Worm (Caenorhabditis elegans): ENCODE data around the gene glt-1.

The glt-1 gene

ce11 chrX:3500903-3501302 lies 5.1 kb downstream of the glt-1 start (continued):
- peak; percentile 25 for TF ChIP-seq hlh-30 (tag; optimal IDR thresholded peaks at IDR 0.05; ENCODE audit: insufficient read depth)
- TF ChIP-seq ZK337.2 (GFP tag; IDR thresholded peaks at IDR 0.05) = no peak
- TF ChIP-seq duxl-1 (tag; optimal IDR thresholded peaks at IDR 0.05; ENCODE audit: poor library complexity) = no peak
- TF ChIP-seq Y75B8A.6 (GFP tag; IDR thresholded peaks at IDR 0.05) = no peak
- TF ChIP-seq zip-11 (GFP tag; IDR thresholded peaks at IDR 0.05) = no peak
- TF ChIP-seq nhr-28 (tag; optimal IDR thresholded peaks at IDR 0.05) = peak; percentile 71
- TF ChIP-seq mxl-3 (GFP tag; optimal IDR thresholded peaks at IDR 0.05) = peak; percentile 49
- no peak for TF ChIP-seq ztf-11 (tag; optimal IDR thresholded peaks at IDR 0.05)
- no peak for TF ChIP-seq F10B5.3 (tag; optimal IDR thresholded peaks at IDR 0.05)

ce11 chrX:3503025-3503424 lies 7.2 kb downstream of the glt-1 start:
- peak in 1 of 2 experiments; percentile 93 for TF ChIP-seq unc-62 (GFP tag; optimal IDR thresholded peaks at IDR 0.05 in 1 of 2)
- no peak for TF ChIP-seq unc-62 (tag; optimal IDR thresholded peaks at IDR 0.05)
- TF ChIP-seq lir-3 (tag; optimal IDR thresholded peaks at IDR 0.05) = no peak

ce11 chrX:3505062-3505461 lies 9.2 kb downstream of the glt-1 start:
- TF ChIP-seq nhr-77 (tag; optimal IDR thresholded peaks at IDR 0.05) (peak; percentile 46), spr-1 (tag; optimal IDR thresholded peaks at IDR 0.05) (no peak), nhr-237 (tag; optimal IDR thresholded peaks at IDR 0.05) (no peak), nhr-111 (GFP tag; optimal IDR thresholded peaks at IDR 0.05) (no peak), unc-62 (GFP tag; optimal IDR thresholded peaks at IDR 0.05 in 1 of 2) (peak in 1 of 2 experiments; percentile 79), unc-62 (tag; optimal IDR thresholded peaks at IDR 0.05) (no peak), aha-1 (tag) (no peak), dve-1 (tag; optimal IDR thresholded peaks at IDR 0.05; ENCODE audit: insufficient read depth) (peak; percentile 41), nhr-76 (tag; optimal IDR thresholded peaks at IDR 0.05) (no peak), skn-1 (tag; optimal IDR thresholded peaks at IDR 0.05) (no peak), nhr-25 (tag; optimal IDR thresholded peaks at IDR 0.05; ENCODE audit: borderline replicate concordance, insufficient read depth) (no peak), lin-15B (tag; optimal IDR thresholded peaks at IDR 0.05) (no peak), mep-1 (tag; optimal IDR thresholded peaks at IDR 0.05) (peak; percentile 35), T26A8.4 (GFP tag; IDR thresholded peaks at IDR 0.05) (no peak), nhr-102 (tag; optimal IDR thresholded peaks at IDR 0.05) (no peak), F44E2.7 (GFP tag; IDR thresholded peaks at IDR 0.05) (no peak), nhr-41 (GFP tag; IDR thresholded peaks at IDR 0.05) (no peak), madf-5 (GFP tag; IDR thresholded peaks at IDR 0.05) (no peak), gei-8 (GFP tag; optimal IDR thresholded peaks at IDR 0.05) (no peak), daf-16 (GFP tag; optimal IDR thresholded peaks at IDR 0.05) (no peak), daf-16 (tag; optimal IDR thresholded peaks at IDR 0.05) (peak; percentile 64), T20F7.1 (GFP tag; optimal IDR thresholded peaks at IDR 0.05) (peak; percentile 34), nhr-28 (tag; optimal IDR thresholded peaks at IDR 0.05) (peak; percentile 7), pqm-1 (tag; optimal IDR thresholded peaks at IDR 0.05) (peak; percentile 67), daf-12 (tag; optimal IDR thresholded peaks at IDR 0.05) (no peak)

ce11 chrX:3506556-3506955 lies 10.7 kb downstream of the glt-1 start:
- peak in 1 of 2 experiments; percentile 74 for TF ChIP-seq unc-62 (GFP tag; optimal IDR thresholded peaks at IDR 0.05 in 1 of 2)
- TF ChIP-seq unc-62 (tag; optimal IDR thresholded peaks at IDR 0.05) = no peak
- no peak for TF ChIP-seq egl-43 (GFP tag; IDR thresholded peaks at IDR 0.05)
- TF ChIP-seq zfp-3 (GFP tag; conservative IDR thresholded peaks at IDR 0.05) = no peak
- TF ChIP-seq jun-1 (tag; optimal IDR thresholded peaks at IDR 0.05) = no peak
- no peak for TF ChIP-seq daf-16 (GFP tag; optimal IDR thresholded peaks at IDR 0.05)
- TF ChIP-seq daf-16 (tag; optimal IDR thresholded peaks at IDR 0.05) = peak; percentile 58
- peak; percentile 9 for TF ChIP-seq dve-1 (tag; optimal IDR thresholded peaks at IDR 0.05; ENCODE audit: insufficient read depth)
- peak; percentile 16 for TF ChIP-seq hlh-30 (tag; optimal IDR thresholded peaks at IDR 0.05; ENCODE audit: insufficient read depth)
- TF ChIP-seq dmd-6 (GFP tag; IDR thresholded peaks at IDR 0.05) = 0 out of 2 replicates have a peak, but pooled peaks have one; percentile 10
- TF ChIP-seq nhr-28 (tag; optimal IDR thresholded peaks at IDR 0.05) = peak; percentile 49
- TF ChIP-seq pqm-1 (tag; optimal IDR thresholded peaks at IDR 0.05) = peak; percentile 89

Measured in whole organism, L4 larva.